Worm (Caenorhabditis elegans) whole organism, L1 larva: ENCODE results near the gene T23G7.3.

Experiments used
- aly-2 ChIP-seq: fragments of 150-350 bp; optimal IDR thresholded peaks from 2 replicates; lab custom pipeline; 2014; ENCODE audit warnings: missing biosample characterization, missing genetic modification characterization
- grh-1 ChIP-seq: fragments of 200-800 bp; sonication (Bioruptor generic); IDR thresholded peaks from 2 replicates; pipeline ENCODE4 v1.3.6; 2022; ENCODE audit warnings: missing genetic modification reagents, missing genetic modification characterization, missing compliant biosample characterization
- hpl-2 ChIP-seq: fragments of 150-350 bp; optimal IDR thresholded peaks from 2 replicates; lab custom pipeline; 2014; ENCODE audit warnings: missing biosample characterization, missing genetic modification reagents, missing genetic modification characterization
- lin-39 ChIP-seq: fragments of 150-350 bp; optimal IDR thresholded peaks from 2 replicates; lab custom pipeline; 2014; ENCODE audit warnings: missing biosample characterization, missing genetic modification reagents, missing genetic modification characterization
- nhr-11 ChIP-seq: fragments of 150-350 bp; optimal IDR thresholded peaks from 2 replicates; lab custom pipeline; 2014; ENCODE audit warnings: missing biosample characterization, missing genetic modification characterization
- nhr-12 ChIP-seq: sonication (generic microtip); optimal IDR thresholded peaks from 2 replicates; lab custom pipeline; 2017; ENCODE audit warnings: missing biosample characterization, missing genetic modification characterization
- nhr-77 ChIP-seq: fragments of 150-350 bp; optimal IDR thresholded peaks from 2 replicates; lab custom pipeline; 2014; ENCODE audit warnings: missing biosample characterization, missing genetic modification characterization
- rnt-1 ChIP-seq: sonication (generic microtip); optimal IDR thresholded peaks from 2 replicates; lab custom pipeline; 2016; ENCODE audit warnings: mild to moderate bottlenecking, missing genetic modification characterization, moderate library complexity, missing compliant biosample characterization
- zag-1 ChIP-seq: fragments of 150-350 bp; optimal IDR thresholded peaks from 2 replicates; lab custom pipeline; 2014; ENCODE audit warnings: missing biosample characterization, missing genetic modification characterization
- ztf-11 ChIP-seq, 2 experiments: sonication (generic microtip); optimal IDR thresholded peaks; 2 replicates each; lab custom pipeline; 2016 to 2017; ENCODE audit warnings: missing genetic modification characterization in 2 of 2, missing biosample characterization in 1 of 2, missing compliant biosample characterization in 1 of 2

DNA sequence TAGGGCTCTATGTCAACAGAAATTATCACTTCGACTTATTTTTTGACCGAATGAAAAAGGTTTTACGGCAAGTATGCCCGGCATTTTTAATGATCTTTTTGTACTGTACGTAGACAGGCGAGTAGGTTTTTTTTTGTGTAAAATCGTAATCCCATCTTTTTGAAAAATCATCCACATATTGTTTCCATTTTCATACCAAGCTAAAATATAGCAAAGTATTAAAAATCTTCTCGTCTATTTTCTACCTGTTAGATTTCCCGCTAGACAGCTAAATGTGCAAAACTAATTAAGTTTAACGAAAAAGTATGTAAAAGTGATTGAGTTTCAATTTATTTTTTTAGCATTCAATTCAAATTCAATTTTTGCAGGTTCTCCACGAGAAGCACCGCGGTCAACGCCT, 36.3 kb downstream of the T23G7.3 start, which contains the start of gene C16D2.1:
- no peak for TF ChIP-seq lin-39 (tag; lab: Kevin White, UChicago)
- no peak for TF ChIP-seq aly-2
- TF ChIP-seq hpl-2 = no peak
- no peak for TF ChIP-seq nhr-11
- TF ChIP-seq rnt-1 (tag; lab: Kevin White, UChicago) = no peak
- TF ChIP-seq nhr-12 = no peak
- TF ChIP-seq nhr-77 (tag; lab: Kevin White, UChicago) = no peak
- no peak for TF ChIP-seq grh-1 (GFP tag; lab: Robert Waterston, UW)
- no peak for TF ChIP-seq ztf-11 (tag; optimal IDR thresholded peaks at IDR 0.05; lab: Kevin White, UChicago)
- TF ChIP-seq zag-1 (tag; lab: Kevin White, UChicago) = no peak
